Fruit fly (Drosophila melanogaster) S2 (cell line): ENCODE results near the gene Reph.

ENCODE experiments used
- CG8478 ChIP-seq: fragments of >200 bp; optimal IDR thresholded peaks from 2 replicates; lab custom pipeline; 2018
- CTCF ChIP-seq, 2 experiments: fragments of >200 bp; optimal IDR thresholded peaks; 2 replicates each; lab custom pipeline; 2018

DNA sequence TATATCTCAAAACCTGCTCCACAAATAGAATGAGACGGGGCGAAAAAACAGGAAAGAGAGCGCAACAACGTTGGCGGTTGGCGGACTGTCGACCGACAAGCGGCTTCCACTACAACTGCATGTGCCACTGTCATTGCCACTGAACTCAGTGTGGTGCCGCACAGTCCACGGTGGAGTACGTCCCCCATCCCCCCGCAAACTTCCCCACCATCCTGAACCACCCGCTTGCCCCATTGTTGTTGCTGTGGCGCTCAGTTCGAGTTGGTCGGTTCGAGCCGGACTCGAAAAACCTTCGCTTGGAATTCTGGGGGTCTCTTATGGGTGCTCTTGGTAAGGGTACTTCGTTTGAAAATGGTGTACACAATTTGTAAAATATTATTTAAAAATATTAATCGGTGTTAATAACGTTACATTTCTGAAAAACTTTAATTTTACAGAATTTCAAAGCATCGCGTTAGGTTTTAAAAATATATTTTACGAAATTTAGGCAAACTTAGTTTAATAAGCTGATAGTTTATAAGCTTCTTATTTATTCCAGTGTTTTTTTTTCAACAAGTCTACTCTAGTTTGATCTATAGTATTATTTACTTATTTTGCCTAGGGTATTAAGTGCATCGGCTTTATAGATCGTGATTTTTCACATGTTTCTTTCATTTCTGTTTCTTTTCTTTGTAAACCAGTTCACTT lies 30.3 kb upstream of the Reph start:
- no peak for TF ChIP-seq CTCF (optimal IDR thresholded peaks at IDR 0.05; lab: Kevin White, UChicago)
- no peak for TF ChIP-seq CG8478 (lab: Kevin White, UChicago)
